Worm (Caenorhabditis elegans): ENCODE measurements around the gene C30H6.5.

C30H6.5 gene

DNA sequence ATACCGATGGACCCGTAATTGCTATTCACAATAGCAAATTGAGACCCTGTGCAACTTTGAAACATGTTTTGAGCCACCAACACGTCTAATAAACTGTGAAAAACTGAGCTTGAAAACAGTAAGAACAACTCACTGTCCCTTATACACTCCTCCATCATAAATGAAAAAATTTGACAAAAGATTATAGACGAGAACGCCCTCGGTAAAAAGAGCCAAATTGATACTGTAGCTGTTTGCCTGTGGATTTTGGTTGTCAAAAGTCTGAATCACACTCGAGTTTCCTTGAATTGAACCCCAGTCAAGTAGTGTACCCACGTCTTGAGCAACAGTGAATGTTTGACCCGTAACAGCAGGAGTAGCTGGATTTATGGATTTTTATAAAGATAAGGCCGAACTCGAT lies 30.5 kb upstream of the C30H6.5 start:
- TF ChIP-seq F13H6.1 (tag; optimal IDR thresholded peaks at IDR 0.05) (no peak), nhr-129 (tag; optimal IDR thresholded peaks at IDR 0.05) (no peak), unc-62 (GFP tag; optimal IDR thresholded peaks at IDR 0.05) (no peak), lin-39 (tag; optimal IDR thresholded peaks at IDR 0.05) (no peak), sma-3 (GFP tag; optimal IDR thresholded peaks at IDR 0.05) (no peak), R02D3.7 (tag; optimal IDR thresholded peaks at IDR 0.05) (no peak), ztf-11 (tag; optimal IDR thresholded peaks at IDR 0.05) (no peak), nhr-21 (tag; optimal IDR thresholded peaks at IDR 0.05) (no peak), C34F6.9 (tag; optimal IDR thresholded peaks at IDR 0.05) (no peak), dmd-4 (tag; optimal IDR thresholded peaks at IDR 0.05) (no peak), ceh-82 (tag; optimal IDR thresholded peaks at IDR 0.05) (no peak), nhr-12 (tag; optimal IDR thresholded peaks at IDR 0.05) (no peak), nhr-25 (tag; optimal IDR thresholded peaks at IDR 0.05) (no peak), nhr-237 (tag; optimal IDR thresholded peaks at IDR 0.05) (no peak), lsy-2 (tag; optimal IDR thresholded peaks at IDR 0.05) (no peak), ztf-1 (GFP tag; conservative IDR thresholded peaks at IDR 0.05) (no peak)

DNA sequence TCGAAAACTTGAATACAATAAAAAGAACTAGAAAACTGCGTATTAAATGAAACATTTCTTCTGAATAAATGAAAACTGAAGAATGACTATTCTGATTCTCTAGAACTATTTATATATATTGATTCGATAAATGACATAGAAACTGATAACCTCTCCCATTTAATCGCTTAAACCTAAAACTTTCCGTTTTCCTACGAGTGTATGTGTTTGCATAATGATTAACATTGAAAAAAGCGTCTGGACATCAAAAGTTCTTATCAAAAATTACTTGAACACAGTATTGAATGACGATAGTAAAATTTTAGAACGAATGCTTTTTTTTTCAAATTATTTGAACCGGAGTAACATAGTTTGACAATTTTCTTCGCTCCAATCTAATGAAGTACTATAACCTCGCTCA lies 29.4 kb upstream of the C30H6.5 start, which contains the start of gene C49C3.9:
TSS of gene C49C3.9 (minus strand) at position 136 of the 400 bp plus-strand sequence.
- TF ChIP-seq crh-2 (tag; optimal IDR thresholded peaks at IDR 0.05) (peak; percentile 5), ceh-16 (tag; optimal IDR thresholded peaks at IDR 0.05) (no peak), R02D3.7 (tag; optimal IDR thresholded peaks at IDR 0.05) (no peak), C34F6.9 (tag; optimal IDR thresholded peaks at IDR 0.05) (no peak), unc-39 (tag; optimal IDR thresholded peaks at IDR 0.05) (no peak), mab-5 (tag; optimal IDR thresholded peaks at IDR 0.05) (no peak), ZK546.5 (tag; optimal IDR thresholded peaks at IDR 0.05) (no peak), dmd-4 (tag; optimal IDR thresholded peaks at IDR 0.05) (no peak), fos-1 (tag; optimal IDR thresholded peaks at IDR 0.05) (peak; percentile 99)

DNA sequence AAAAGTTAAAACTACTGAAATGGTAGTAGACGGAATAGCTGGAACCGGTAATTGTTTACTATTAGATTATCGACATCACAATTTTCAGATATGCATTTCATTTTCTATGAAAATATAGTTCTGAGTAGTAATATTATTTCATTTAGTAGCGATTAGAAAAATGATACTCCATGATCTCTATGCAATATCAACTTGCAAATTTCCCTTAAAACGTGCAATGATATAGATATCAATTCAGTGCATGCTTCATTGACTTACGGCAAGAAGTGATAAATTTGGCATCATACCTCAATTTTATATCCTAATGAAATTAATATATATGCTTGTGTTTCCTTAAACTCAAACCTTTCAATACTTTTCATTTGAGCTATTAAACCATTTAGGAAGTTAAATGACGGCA lies 28.9 kb upstream of the C30H6.5 start, which contains the start of gene C49C3.21:
TSS of gene C49C3.21 (plus strand) at position 301 of the 400 bp plus-strand sequence.
- no peak for TF ChIP-seq C34F6.9 (tag; optimal IDR thresholded peaks at IDR 0.05)
- no peak for TF ChIP-seq Y55F3AM.14 (GFP tag; optimal IDR thresholded peaks at IDR 0.05)
- no peak for TF ChIP-seq blmp-1 (tag; optimal IDR thresholded peaks at IDR 0.05; ENCODE audit: insufficient read depth)
- TF ChIP-seq ZK546.5 (tag; optimal IDR thresholded peaks at IDR 0.05) = no peak
- TF ChIP-seq mab-5 (tag; optimal IDR thresholded peaks at IDR 0.05) = no peak
- TF ChIP-seq nhr-6 (tag; optimal IDR thresholded peaks at IDR 0.05) = no peak
- TF ChIP-seq nhr-129 (tag; optimal IDR thresholded peaks at IDR 0.05) = no peak
- TF ChIP-seq R02D3.7 (tag; optimal IDR thresholded peaks at IDR 0.05) = no peak
- no peak for TF ChIP-seq mdl-1 (tag; optimal IDR thresholded peaks at IDR 0.05)

DNA sequence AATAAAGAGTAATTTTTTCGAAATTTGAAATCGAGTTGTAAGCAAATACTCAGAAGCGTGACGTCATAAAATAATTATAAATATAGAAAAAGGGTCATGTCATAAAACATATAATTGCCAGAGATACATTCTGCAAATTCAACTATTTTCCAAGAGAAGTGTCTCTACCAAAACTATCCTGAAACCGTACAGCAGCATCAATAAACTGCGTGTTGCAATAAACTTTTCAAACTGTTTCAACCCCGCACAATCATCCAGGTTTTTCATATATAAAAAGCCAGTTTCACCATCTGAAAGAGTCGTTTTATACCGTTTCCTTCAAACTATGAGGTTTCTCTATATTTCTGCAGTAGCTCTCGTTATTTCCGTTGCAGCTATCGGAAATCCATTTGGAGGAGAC lies 28.1 kb upstream of the C30H6.5 start, which contains the start of gene C49C3.11:
TSS of gene C49C3.11 (plus strand) at position 301 of the 400 bp plus-strand sequence.
- TF ChIP-seq elt-3 (tag; optimal IDR thresholded peaks at IDR 0.05) = no peak
- no peak for TF ChIP-seq ZK546.5 (tag; optimal IDR thresholded peaks at IDR 0.05)
- no peak for TF ChIP-seq F13H6.1 (tag; optimal IDR thresholded peaks at IDR 0.05)
- TF ChIP-seq nhr-11 (tag; optimal IDR thresholded peaks at IDR 0.05) = no peak
- TF ChIP-seq skn-1 (tag; optimal IDR thresholded peaks at IDR 0.05) = no peak
- no peak for TF ChIP-seq nhr-77 (tag; optimal IDR thresholded peaks at IDR 0.05)
- TF ChIP-seq lin-39 (tag; optimal IDR thresholded peaks at IDR 0.05) = no peak
- TF ChIP-seq lin-11 (tag; optimal IDR thresholded peaks at IDR 0.05) = no peak
- TF ChIP-seq ceh-16 (tag; optimal IDR thresholded peaks at IDR 0.05) = no peak
- no peak for TF ChIP-seq ztf-4 (tag; optimal IDR thresholded peaks at IDR 0.05)
- TF ChIP-seq nhr-21 (tag; optimal IDR thresholded peaks at IDR 0.05) = no peak
- no peak for TF ChIP-seq unc-62 (GFP tag; optimal IDR thresholded peaks at IDR 0.05)

ce11 chrIV:17346599-17347218 lies 24.9 kb upstream of the C30H6.5 start, which contains the start of the genes clec-197 and clec-198:
clec-197 (minus strand) TSS chrIV:17346699.
clec-198 (plus strand) TSS chrIV:17347168.
- TF ChIP-seq gmeb-1 (tag; optimal IDR thresholded peaks at IDR 0.05) (no peak), nhr-23 (tag; optimal IDR thresholded peaks at IDR 0.05) (no peak), nhr-6 (tag; optimal IDR thresholded peaks at IDR 0.05) (no peak), nhr-237 (tag; optimal IDR thresholded peaks at IDR 0.05) (no peak), ama-1 (optimal IDR thresholded peaks at IDR 0.05) (no peak), C34F6.9 (tag; optimal IDR thresholded peaks at IDR 0.05) (no peak), fos-1 (tag; optimal IDR thresholded peaks at IDR 0.05) (no peak)

All from whole organism, L2 larva.